Fruit fly (Drosophila melanogaster) whole organism, embryonic: ENCODE measurements around the gene slpr.

ENCODE experiments used
- BEAF-32 ChIP-seq: fragments of 200-800 bp; sonication (Bioruptor generic); optimal IDR thresholded peaks from 3 replicates; lab custom pipeline; 2017; ENCODE audit warnings: missing biosample characterization, missing genetic modification characterization, mild to moderate bottlenecking, moderate library complexity, missing genetic modification reagents
- CG10267 ChIP-seq: fragments of 200-800 bp; sonication (Bioruptor generic); optimal IDR thresholded peaks from 2 replicates; lab custom pipeline; 2018; ENCODE audit warnings: missing biosample characterization, mild to moderate bottlenecking, missing genetic modification characterization, moderate library complexity
- CG10565 ChIP-seq: fragments of 200-800 bp; sonication (Bioruptor generic); optimal IDR thresholded peaks from 3 replicates; lab custom pipeline; 2016; ENCODE audit warnings: missing biosample characterization, mild to moderate bottlenecking, missing genetic modification characterization
- CG11560 ChIP-seq: fragments of 200-800 bp; sonication (Bioruptor generic); IDR thresholded peaks from 3 replicates; pipeline ENCODE4 v1.3.6; 2022; ENCODE audit warnings: missing biosample characterization, missing genetic modification characterization
- CG12659 ChIP-seq: fragments of 200-800 bp; sonication (Bioruptor generic); optimal IDR thresholded peaks from 3 replicates; lab custom pipeline; 2017; ENCODE audit warnings: mild to moderate bottlenecking, missing biosample characterization, missing genetic modification reagents, missing genetic modification characterization
- CG13287 ChIP-seq: fragments of 200-800 bp; sonication (Bioruptor generic); IDR thresholded peaks from 2 replicates; pipeline ENCODE4 v1.3.6; 2022; ENCODE audit warnings: missing biosample characterization, missing genetic modification characterization; ENCODE audit not compliant: partially characterized antibody
- CG14710 ChIP-seq: fragments of 200-800 bp; sonication (Bioruptor generic); optimal IDR thresholded peaks from 3 replicates; lab custom pipeline; 2019; ENCODE audit warnings: missing biosample characterization, mild to moderate bottlenecking, missing genetic modification characterization, moderate library complexity
- CG15514 ChIP-seq: fragments of 200-800 bp; sonication (Bioruptor generic); optimal IDR thresholded peaks from 3 replicates; lab custom pipeline; 2017; ENCODE audit warnings: missing biosample characterization, missing genetic modification characterization, mild to moderate bottlenecking, moderate library complexity, missing genetic modification reagents
- CG17912 ChIP-seq: fragments of 200-800 bp; sonication (Bioruptor generic); optimal IDR thresholded peaks from 2 replicates; lab custom pipeline; 2018; ENCODE audit warnings: missing biosample characterization, mild to moderate bottlenecking, missing genetic modification characterization
- CG18476 ChIP-seq: fragments of 200-800 bp; sonication (Bioruptor generic); optimal IDR thresholded peaks from 2 replicates; lab custom pipeline; 2016; ENCODE audit warnings: missing biosample characterization, mild to moderate bottlenecking, missing genetic modification characterization
- CG33213 ChIP-seq: fragments of 200-800 bp; sonication (Bioruptor generic); optimal IDR thresholded peaks from 3 replicates; lab custom pipeline; 2016; ENCODE audit warnings: missing biosample characterization, missing genetic modification characterization
- CG33557 ChIP-seq: fragments of 200-800 bp; sonication (Bioruptor generic); optimal IDR thresholded peaks from 2 replicates; lab custom pipeline; 2019; ENCODE audit warnings: missing biosample characterization, mild to moderate bottlenecking, missing genetic modification characterization, moderate library complexity
- CG3407 ChIP-seq: fragments of 200-800 bp; sonication (Bioruptor generic); optimal IDR thresholded peaks from 2 replicates; lab custom pipeline; 2018; ENCODE audit warnings: missing biosample characterization, mild to moderate bottlenecking, missing genetic modification characterization
- CG4730 ChIP-seq: fragments of 200-800 bp; sonication (Bioruptor generic); IDR thresholded peaks from 2 replicates; pipeline ENCODE4 v1.3.6; 2022; ENCODE audit warnings: missing biosample characterization, missing genetic modification characterization
- CG5245 ChIP-seq: fragments of 200-800 bp; sonication (Bioruptor generic); optimal IDR thresholded peaks from 3 replicates; lab custom pipeline; 2016; ENCODE audit warnings: missing biosample characterization, missing genetic modification characterization
- CG8765 ChIP-seq: fragments of 200-800 bp; sonication (Bioruptor generic); IDR thresholded peaks from 2 replicates; pipeline ENCODE4 v1.3.6; 2022; ENCODE audit warnings: missing biosample characterization, missing genetic modification characterization
- CG8924 ChIP-seq: fragments of 200-800 bp; optimal IDR thresholded peaks from 3 replicates; lab custom pipeline; 2019; ENCODE audit warnings: missing biosample characterization, mild to moderate bottlenecking, missing genetic modification characterization, moderate library complexity
- CG9797 ChIP-seq: fragments of 200-800 bp; sonication (Bioruptor generic); optimal IDR thresholded peaks from 3 replicates; lab custom pipeline; 2018; ENCODE audit warnings: missing biosample characterization, mild to moderate bottlenecking, missing genetic modification characterization
- Dp ChIP-seq: fragments of 200-800 bp; sonication (Bioruptor generic); optimal IDR thresholded peaks from 2 replicates; lab custom pipeline; 2018; ENCODE audit warnings: missing biosample characterization, mild to moderate bottlenecking, missing genetic modification characterization, moderate library complexity
- Dref ChIP-seq: fragments of 200-800 bp; sonication (Bioruptor generic); IDR thresholded peaks from 2 replicates; pipeline ENCODE4 v1.3.6; 2022; ENCODE audit warnings: missing biosample characterization, missing genetic modification characterization
- E2f2 ChIP-seq: fragments of 200-800 bp; sonication (Bioruptor generic); IDR thresholded peaks from 2 replicates; pipeline ENCODE4 v1.3.6; 2022; ENCODE audit warnings: missing biosample characterization, missing genetic modification characterization
- Ets97D ChIP-seq: fragments of 200-800 bp; sonication (Bioruptor generic); optimal IDR thresholded peaks from 3 replicates; lab custom pipeline; 2016; ENCODE audit warnings: missing biosample characterization, missing genetic modification characterization
- MBD-R2 ChIP-seq: fragments of 200-800 bp; sonication (Bioruptor generic); IDR thresholded peaks from 2 replicates; pipeline ENCODE4 v1.3.6; 2022; ENCODE audit warnings: missing biosample characterization, missing genetic modification characterization
- MESR4 ChIP-seq: fragments of 200-800 bp; sonication (Bioruptor generic); optimal IDR thresholded peaks from 2 replicates; lab custom pipeline; 2018; ENCODE audit warnings: missing biosample characterization, mild to moderate bottlenecking, missing genetic modification characterization, moderate library complexity
- Myb ChIP-seq: fragments of 200-800 bp; sonication (Bioruptor generic); optimal IDR thresholded peaks from 2 replicates; lab custom pipeline; 2016; ENCODE audit warnings: missing biosample characterization, missing genetic modification characterization
- NK7.1 ChIP-seq: fragments of 200-800 bp; sonication (Bioruptor generic); optimal IDR thresholded peaks from 3 replicates; lab custom pipeline; 2016; ENCODE audit warnings: missing biosample characterization, missing genetic modification characterization
- Neu2 ChIP-seq: fragments of 200-800 bp; sonication (Bioruptor generic); optimal IDR thresholded peaks from 3 replicates; lab custom pipeline; 2016; ENCODE audit warnings: missing biosample characterization, missing genetic modification characterization, borderline replicate concordance
- Sin3A ChIP-seq: fragments of >200 bp; optimal IDR thresholded peaks from 2 replicates; lab custom pipeline; 2018
- Sry-δ ChIP-seq: fragments of 200-800 bp; sonication (Bioruptor generic); optimal IDR thresholded peaks from 2 replicates; lab custom pipeline; 2016; ENCODE audit warnings: missing biosample characterization, missing genetic modification characterization
- Stat92E ChIP-seq, 3 experiments: fragments of >200 bp in 2 of 3; fragments of 200-800 bp in 1 of 3; sonication (Bioruptor generic) in 1 of 3; optimal IDR thresholded peaks; 2 replicates each; lab custom pipeline; 2017 to 2019; ENCODE audit warnings: missing biosample characterization in 3 of 3, missing genetic modification characterization in 3 of 3, mild to moderate bottlenecking in 1 of 3, moderate library complexity in 1 of 3
- aop ChIP-seq: fragments of 200-800 bp; sonication (Bioruptor generic); IDR thresholded peaks from 2 replicates; pipeline ENCODE4 v1.3.6; 2022; ENCODE audit warnings: missing biosample characterization, missing genetic modification characterization
- bab2 ChIP-seq: fragments of 200-800 bp; sonication (Bioruptor generic); optimal IDR thresholded peaks from 2 replicates; lab custom pipeline; 2016; ENCODE audit warnings: missing biosample characterization, missing genetic modification characterization
- chinmo ChIP-seq: fragments of 200-800 bp; sonication (Bioruptor generic); IDR thresholded peaks from 4 replicates; pipeline ENCODE4 v1.3.6; 2022; ENCODE audit warnings: missing biosample characterization, missing genetic modification characterization; ENCODE audit not compliant: partially characterized antibody
- cwo ChIP-seq: fragments of 200-800 bp; sonication (Bioruptor generic); optimal IDR thresholded peaks from 3 replicates; lab custom pipeline; 2017; ENCODE audit warnings: missing biosample characterization, missing genetic modification characterization, mild to moderate bottlenecking, moderate library complexity, missing genetic modification reagents
- dati ChIP-seq: fragments of 200-800 bp; sonication (Bioruptor generic); IDR thresholded peaks from 2 replicates; pipeline ENCODE4 v1.3.6; 2022; ENCODE audit warnings: missing biosample characterization, missing genetic modification characterization
- dimm ChIP-seq: fragments of 200-800 bp; sonication (Bioruptor generic); IDR thresholded peaks from 2 replicates; pipeline ENCODE4 v1.3.6; 2022; ENCODE audit warnings: missing biosample characterization, missing genetic modification characterization
- disco-r ChIP-seq: fragments of 200-800 bp; sonication (Bioruptor generic); optimal IDR thresholded peaks from 2 replicates; lab custom pipeline; 2016; ENCODE audit warnings: missing biosample characterization, missing genetic modification characterization
- dpn ChIP-seq, 2 experiments: fragments of 200-800 bp; sonication (Bioruptor generic); optimal IDR thresholded peaks; 3 replicates each; lab custom pipeline; 2016; ENCODE audit warnings: missing biosample characterization in 2 of 2, missing genetic modification characterization in 2 of 2
- emc ChIP-seq: fragments of 200-800 bp; sonication (Bioruptor generic); optimal IDR thresholded peaks from 2 replicates; lab custom pipeline; 2016; ENCODE audit warnings: missing biosample characterization, missing genetic modification characterization
- fd3F ChIP-seq: fragments of 200-800 bp; sonication (Bioruptor generic); optimal IDR thresholded peaks from 2 replicates; lab custom pipeline; 2018; ENCODE audit warnings: missing biosample characterization, mild to moderate bottlenecking, missing genetic modification characterization, moderate library complexity
- fd64A ChIP-seq: fragments of 200-800 bp; sonication (Bioruptor generic); optimal IDR thresholded peaks from 3 replicates; lab custom pipeline; 2018; ENCODE audit warnings: missing biosample characterization, mild to moderate bottlenecking, missing genetic modification characterization
- gcm2 ChIP-seq: fragments of 200-800 bp; sonication (Bioruptor generic); optimal IDR thresholded peaks from 2 replicates; lab custom pipeline; 2016; ENCODE audit warnings: missing biosample characterization, missing genetic modification characterization
- nmo ChIP-seq: fragments of 200-800 bp; sonication (Bioruptor generic); optimal IDR thresholded peaks from 2 replicates; lab custom pipeline; 2018; ENCODE audit warnings: missing biosample characterization, mild to moderate bottlenecking, missing genetic modification characterization, moderate library complexity
- phol ChIP-seq: fragments of 200-800 bp; sonication (Bioruptor generic); optimal IDR thresholded peaks from 3 replicates; lab custom pipeline; 2018; ENCODE audit warnings: missing biosample characterization, mild to moderate bottlenecking, missing genetic modification characterization, moderate library complexity
- pzg ChIP-seq: fragments of 200-800 bp; sonication (Bioruptor generic); optimal IDR thresholded peaks from 3 replicates; lab custom pipeline; 2018; ENCODE audit warnings: missing biosample characterization, mild to moderate bottlenecking, missing genetic modification characterization, moderate library complexity
- ranshi ChIP-seq: fragments of 200-800 bp; sonication (Bioruptor generic); IDR thresholded peaks from 2 replicates; pipeline ENCODE4 v1.3.6; 2022; ENCODE audit warnings: missing biosample characterization, missing genetic modification characterization
- sima ChIP-seq: fragments of 200-800 bp; sonication (Bioruptor generic); optimal IDR thresholded peaks from 2 replicates; lab custom pipeline; 2016; ENCODE audit warnings: missing biosample characterization, missing genetic modification characterization
- sr ChIP-seq: fragments of 200-800 bp; sonication (Bioruptor generic); IDR thresholded peaks from 3 replicates; pipeline ENCODE4 v1.3.6; 2022; ENCODE audit warnings: missing biosample characterization, missing genetic modification characterization
- stc ChIP-seq: fragments of 200-800 bp; sonication (Bioruptor generic); IDR thresholded peaks from 2 replicates; pipeline ENCODE4 v1.3.6; 2022; ENCODE audit warnings: missing biosample characterization, missing genetic modification characterization
- stwl ChIP-seq: fragments of 200-800 bp; sonication (Bioruptor generic); optimal IDR thresholded peaks from 3 replicates; lab custom pipeline; 2018; ENCODE audit warnings: missing biosample characterization, mild to moderate bottlenecking, missing genetic modification characterization, moderate library complexity
- trem ChIP-seq: fragments of 200-800 bp; optimal IDR thresholded peaks from 3 replicates; lab custom pipeline; 2019; ENCODE audit warnings: missing biosample characterization, mild to moderate bottlenecking, missing genetic modification characterization, moderate library complexity

Gene slpr

dm6 chrX:8177030-8177349 lies at the start of gene slpr:
TSS of gene slpr (minus strand) at chrX:8177185.
- TF ChIP-seq phol (tag; lab: Kevin White, UChicago) (peak; percentile 20), CG18476 (GFP tag; lab: Kevin White, UChicago) (no peak), CG33213 (peak; percentile 3), MESR4 (GFP tag; lab: Kevin White, UChicago) (peak; percentile 6), fd3F (no peak), Ets97D (peak; percentile 50), emc (GFP tag; lab: Kevin White, UChicago) (no peak), CG8924 (tag; lab: Kevin White, UChicago) (no peak), sima (no peak), aop (GFP tag; lab: Robert Waterston, UW) (no peak), CG4730 (no peak), CG15514 (peak; percentile 99), Neu2 (GFP tag; lab: Kevin White, UChicago) (no peak), CG33557 (GFP tag; lab: Kevin White, UChicago) (no peak), Dp (peak; percentile 60), stc (GFP tag; lab: Robert Waterston, UW) (no peak), CG17912 (GFP tag; lab: Kevin White, UChicago) (no peak), Sin3A (lab: Kevin White, UChicago) (peak; percentile 22), NK7.1 (GFP tag; lab: Kevin White, UChicago) (no peak), CG8765 (no peak), CG12659 (GFP tag; lab: Kevin White, UChicago) (peak; percentile 28), bab2 (GFP tag; lab: Kevin White, UChicago) (no peak), cwo (no peak), nmo (GFP tag; lab: Kevin White, UChicago) (peak; percentile 23), CG3407 (GFP tag; lab: Kevin White, UChicago) (no peak), Stat92E (GFP tag; optimal IDR thresholded peaks at IDR 0.05; lab: Kevin White, UChicago) (no peak), dpn (GFP tag; optimal IDR thresholded peaks at IDR 0.05; lab: Kevin White, UChicago) (no peak), CG13287 (peak; percentile 11; the same call in 1 of the 2 replicates), sr (GFP tag; lab: Robert Waterston, UW) (no peak), stwl (tag; lab: Kevin White, UChicago) (peak; percentile 48), disco-r (GFP tag; lab: Kevin White, UChicago) (no peak), CG11560 (tag; lab: Robert Waterston, UW) (no peak), fd64A (GFP tag; lab: Kevin White, UChicago) (no peak), CG10267 (peak; percentile 92), Myb (GFP tag; lab: Kevin White, UChicago) (peak; percentile 91), BEAF-32 (GFP tag; lab: Kevin White, UChicago) (peak; percentile 35), CG10565 (no peak), MBD-R2 (GFP tag; lab: Robert Waterston, UW) (no peak), dimm (GFP tag; lab: Robert Waterston, UW) (no peak), Sry-δ (peak; percentile 11), pzg (peak; percentile 69), gcm2 (GFP tag; lab: Kevin White, UChicago) (no peak), CG14710 (tag; lab: Kevin White, UChicago) (peak; percentile 44), CG5245 (GFP tag; lab: Kevin White, UChicago) (no peak), E2f2 (GFP tag; lab: Robert Waterston, UW) (peak; percentile 41), chinmo (GFP tag; lab: Robert Waterston, UW) (0 out of 4 replicates have a peak, but pooled peaks have one; percentile 8), dati (GFP tag; lab: Robert Waterston, UW) (no peak), CG9797 (GFP tag; lab: Kevin White, UChicago) (peak; percentile 66), Dref (GFP tag; lab: Robert Waterston, UW) (peak; percentile 53), ranshi (no peak), trem (tag; lab: Kevin White, UChicago) (peak; percentile 27)
